Fruit fly (Drosophila melanogaster): Measurements from ENCODE around the gene rudhira.

DNA sequence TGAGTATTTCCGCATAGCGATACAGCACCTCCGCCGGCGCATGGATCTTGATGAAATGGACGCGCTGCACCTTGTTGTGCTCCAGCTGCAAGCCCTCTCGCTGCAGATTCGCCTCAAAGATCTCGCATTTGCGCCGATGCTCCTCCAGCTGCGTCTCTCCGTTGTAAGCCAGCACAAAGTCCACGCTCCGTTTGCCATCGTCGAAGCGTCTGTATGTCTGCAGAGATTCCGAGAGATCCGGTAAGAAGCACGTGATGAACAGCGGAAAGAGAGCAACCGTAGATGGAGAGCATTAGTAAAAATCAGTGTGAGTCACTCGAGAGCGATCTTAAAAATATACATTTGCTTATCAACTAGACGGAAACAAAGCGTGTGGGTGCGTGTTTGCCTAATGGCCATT lies 65.0 kb downstream of the rudhira start:
- TF ChIP-seq Sin3A (optimal IDR thresholded peaks at IDR 0.05) (no peak), psq (optimal IDR thresholded peaks at IDR 0.05) (no peak)
